Worm (Caenorhabditis elegans) whole organism, L1 larva: Measurements from ENCODE around the gene col-83.

ENCODE experiments used
- ama-1 ChIP-seq: fragments of 150-350 bp; optimal IDR thresholded peaks from 2 replicates; lab custom pipeline; 2014
- nhr-19 ChIP-seq: fragments of 200-800 bp; sonication (Bioruptor generic); conservative IDR thresholded peaks from 2 replicates; pipeline ENCODE4 v1.3.6; 2022; ENCODE audit warnings: missing genetic modification characterization, missing compliant biosample characterization
- pag-3 ChIP-seq: sonication (generic microtip); optimal IDR thresholded peaks from 2 replicates; lab custom pipeline; 2017; ENCODE audit warnings: missing genetic modification characterization, mild to moderate bottlenecking, missing compliant biosample characterization, antibody characterized with exemption, borderline replicate concordance; ENCODE audit not compliant: insufficient read depth
- skn-1 ChIP-seq: fragments of 150-350 bp; optimal IDR thresholded peaks from 2 replicates; lab custom pipeline; 2014; ENCODE audit warnings: missing biosample characterization, missing genetic modification characterization

DNA sequence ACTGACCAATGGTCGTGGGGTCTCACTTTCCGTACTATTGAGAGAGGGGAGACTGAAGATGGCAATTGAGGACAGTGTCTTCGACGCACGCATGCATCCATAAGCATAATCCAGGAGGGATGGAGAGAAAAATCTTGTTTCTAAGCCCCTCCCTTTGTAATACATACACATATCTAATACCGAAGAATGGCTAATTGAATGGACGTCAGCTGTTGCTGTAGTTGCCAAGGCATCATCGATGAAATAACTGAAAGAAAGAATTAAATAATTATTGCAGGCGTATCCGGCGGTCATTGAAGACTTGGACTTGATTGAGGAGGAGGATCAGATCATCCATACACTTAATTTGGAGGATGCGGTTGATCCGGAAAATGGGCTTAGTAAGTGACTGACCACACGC lies 20.2 kb downstream of the col-83 start, which contains the start of gene F33A8.7:
- TF ChIP-seq ama-1 (no peak), skn-1 (tag; lab: Kevin White, UChicago) (no peak), nhr-19 (GFP tag; lab: Robert Waterston, UW) (no peak), pag-3 (tag; lab: Kevin White, UChicago) (no peak)
